Worm (Caenorhabditis elegans): ENCODE data around the gene srbc-45.

DNA sequence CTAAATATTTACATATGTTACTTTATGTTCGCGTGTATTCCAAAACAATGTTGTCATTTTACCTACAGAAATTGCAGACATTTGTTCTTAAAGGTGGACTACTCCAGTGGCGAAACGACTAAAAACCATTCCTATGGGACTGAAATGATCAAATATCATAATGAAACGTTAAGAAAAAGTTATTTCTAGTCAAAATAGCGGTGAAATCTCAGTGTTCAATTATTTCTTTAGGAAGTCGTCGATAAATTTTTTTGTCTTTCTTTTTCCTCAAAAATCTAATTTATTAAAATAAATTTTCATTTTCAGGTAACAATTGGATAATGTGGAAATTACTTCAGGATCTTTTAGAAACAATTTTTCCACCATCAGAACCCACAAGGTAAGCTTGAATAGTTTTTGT lies 32.0 kb downstream of the srbc-45 start, which contains the start of gene C44H9.4:
- TF ChIP-seq him-1 (tag; optimal IDR thresholded peaks at IDR 0.05) (no peak), W03F9.2 (tag; optimal IDR thresholded peaks at IDR 0.05) (no peak), dao-5 (tag; optimal IDR thresholded peaks at IDR 0.05) (no peak)

Measured in whole organism, L4/young adult.